Fruit fly (Drosophila melanogaster): ENCODE data around the gene CG2116.

- TF ChIP-seq CG8478 (optimal IDR thresholded peaks at IDR 0.05), result no peak
- TF ChIP-seq CTCF (optimal IDR thresholded peaks at IDR 0.05), result no peak
These were observed 14.3 kb upstream of the CG2116 start for dm6 chrX:8115343-8115676.

Measured in S2 (cell line).